Worm (Caenorhabditis elegans) whole organism, mixed stage, embryonic: ENCODE results near the gene ippk-1.

Experiments
- blmp-1 ChIP-seq: fragments of 150-350 bp; optimal IDR thresholded peaks from 2 replicates; lab custom pipeline; 2014; ENCODE audit warnings: missing biosample characterization, missing genetic modification characterization
- ceh-39 ChIP-seq: fragments of 150-350 bp; optimal IDR thresholded peaks from 2 replicates; lab custom pipeline; 2014; ENCODE audit warnings: missing biosample characterization, missing genetic modification characterization
- ceh-43 ChIP-seq: fragments of 200-800 bp; sonication (Bioruptor generic); optimal IDR thresholded peaks from 2 replicates; lab custom pipeline; 2018; ENCODE audit warnings: mild to moderate bottlenecking, missing genetic modification characterization, moderate library complexity, missing compliant biosample characterization
- ceh-83 ChIP-seq: fragments of 200-800 bp; sonication (Bioruptor generic); optimal IDR thresholded peaks from 2 replicates; lab custom pipeline; 2018; ENCODE audit warnings: mild to moderate bottlenecking, missing genetic modification characterization, missing compliant biosample characterization
- ces-1 ChIP-seq: fragments of 150-350 bp; optimal IDR thresholded peaks from 2 replicates; lab custom pipeline; 2014; ENCODE audit warnings: missing biosample characterization, missing genetic modification reagents, missing genetic modification characterization
- elt-1 ChIP-seq: sonication (generic microtip); optimal IDR thresholded peaks from 2 replicates; lab custom pipeline; 2017; ENCODE audit warnings: missing genetic modification characterization, mild to moderate bottlenecking, missing compliant biosample characterization, antibody characterized with exemption, moderate library complexity, borderline replicate concordance; ENCODE audit not compliant: insufficient read depth
- elt-3 ChIP-seq: fragments of 150-350 bp; optimal IDR thresholded peaks from 2 replicates; lab custom pipeline; 2014; ENCODE audit warnings: missing biosample characterization, missing genetic modification characterization
- flh-1 ChIP-seq: fragments of 200-800 bp; sonication (Bioruptor generic); optimal IDR thresholded peaks from 2 replicates; lab custom pipeline; 2018; ENCODE audit warnings: mild to moderate bottlenecking, missing genetic modification characterization, moderate library complexity, missing compliant biosample characterization
- ham-2 ChIP-seq: fragments of 200-800 bp; sonication (Bioruptor generic); optimal IDR thresholded peaks from 2 replicates; lab custom pipeline; 2018; ENCODE audit warnings: mild to moderate bottlenecking, missing genetic modification characterization, missing compliant biosample characterization
- hlh-1 ChIP-seq: fragments of 150-350 bp; optimal IDR thresholded peaks from 2 replicates; lab custom pipeline; 2014; ENCODE audit warnings: missing biosample characterization, missing genetic modification reagents, missing genetic modification characterization
- lin-13 ChIP-seq: fragments of 150-350 bp; optimal IDR thresholded peaks from 2 replicates; lab custom pipeline; 2014; ENCODE audit warnings: missing biosample characterization, missing genetic modification characterization
- lsy-2 ChIP-seq: fragments of 150-350 bp; optimal IDR thresholded peaks from 2 replicates; lab custom pipeline; 2014; ENCODE audit warnings: missing biosample characterization, missing genetic modification characterization
- mab-5 ChIP-seq: fragments of 150-350 bp; optimal IDR thresholded peaks from 2 replicates; lab custom pipeline; 2014; ENCODE audit warnings: missing biosample characterization, missing genetic modification characterization
- mep-1 ChIP-seq: fragments of 150-350 bp; optimal IDR thresholded peaks from 2 replicates; lab custom pipeline; 2017; ENCODE audit warnings: missing biosample characterization, missing genetic modification reagents, missing genetic modification characterization, inconsistent platforms
- mls-2 ChIP-seq: sonication (generic microtip); optimal IDR thresholded peaks from 2 replicates; lab custom pipeline; 2016; ENCODE audit warnings: mild to moderate bottlenecking, missing genetic modification characterization, moderate library complexity, missing compliant biosample characterization
- nhr-12 ChIP-seq: fragments of 150-350 bp; optimal IDR thresholded peaks from 2 replicates; lab custom pipeline; 2014; ENCODE audit warnings: missing biosample characterization, missing genetic modification characterization
- nhr-237 ChIP-seq: fragments of 150-350 bp; optimal IDR thresholded peaks from 2 replicates; lab custom pipeline; 2014; ENCODE audit warnings: missing biosample characterization, missing genetic modification characterization
- nhr-28 ChIP-seq: fragments of 150-350 bp; optimal IDR thresholded peaks from 2 replicates; lab custom pipeline; 2014; ENCODE audit warnings: missing biosample characterization, missing genetic modification characterization
- nhr-76 ChIP-seq: sonication (generic microtip); optimal IDR thresholded peaks from 2 replicates; lab custom pipeline; 2017; ENCODE audit warnings: missing biosample characterization, missing genetic modification characterization
- pha-4 ChIP-seq: fragments of 150-350 bp; optimal IDR thresholded peaks from 2 replicates; lab custom pipeline; 2018; ENCODE audit warnings: missing biosample characterization, missing genetic modification reagents, missing genetic modification characterization
- sem-2 ChIP-seq: fragments of 200-800 bp; sonication (Bioruptor generic); optimal IDR thresholded peaks from 2 replicates; lab custom pipeline; 2018; ENCODE audit warnings: mild to moderate bottlenecking, missing genetic modification characterization, missing compliant biosample characterization
- snpc-4 ChIP-seq: fragments of 150-350 bp; optimal IDR thresholded peaks from 2 replicates; lab custom pipeline; 2014; ENCODE audit warnings: missing biosample characterization, missing genetic modification characterization
- sptf-1 ChIP-seq: sonication (generic microtip); optimal IDR thresholded peaks from 2 replicates; lab custom pipeline; 2017; ENCODE audit warnings: mild to moderate bottlenecking, missing genetic modification characterization, moderate library complexity, missing compliant biosample characterization
- tbx-8 ChIP-seq: fragments of 200-800 bp; sonication (Bioruptor generic); optimal IDR thresholded peaks from 2 replicates; lab custom pipeline; 2018; ENCODE audit warnings: mild to moderate bottlenecking, missing genetic modification characterization, moderate library complexity, missing compliant biosample characterization
- unc-120 ChIP-seq: sonication (generic microtip); optimal IDR thresholded peaks from 2 replicates; lab custom pipeline; 2017; ENCODE audit warnings: missing genetic modification characterization, missing compliant biosample characterization; ENCODE audit not compliant: poor library complexity, severe bottlenecking
- unc-39 ChIP-seq: fragments of 150-350 bp; optimal IDR thresholded peaks from 2 replicates; lab custom pipeline; 2014; ENCODE audit warnings: missing biosample characterization, missing genetic modification characterization
- unc-62 ChIP-seq: fragments of 150-350 bp; optimal IDR thresholded peaks from 2 replicates; lab custom pipeline; 2014; ENCODE audit warnings: missing biosample characterization, missing genetic modification reagents, missing genetic modification characterization
- ztf-11 ChIP-seq: fragments of 150-350 bp; optimal IDR thresholded peaks from 2 replicates; lab custom pipeline; 2014; ENCODE audit warnings: missing biosample characterization, missing genetic modification characterization

The ippk-1 gene

ce11 chrII:12082086-12082485 is 39.4 kb downstream of the ippk-1 start:
- peak; percentile 70 for TF ChIP-seq ham-2 (GFP tag; lab: Kevin White, UChicago)
- TF ChIP-seq, all 35 proteins: peak for 1; not testable (repeated sequence) for 34

ce11 chrII:12088833-12089232 is 46.1 kb downstream of the ippk-1 start, which contains the start of gene cnt-1:
TSS of gene cnt-1 (minus strand) at chrII:12088868.
- no peak for TF ChIP-seq unc-39 (tag; lab: Kevin White, UChicago)
- TF ChIP-seq ceh-43 (GFP tag; lab: Kevin White, UChicago): no peak
- TF ChIP-seq ceh-39: no peak
- no peak for TF ChIP-seq tbx-8
- no peak for TF ChIP-seq nhr-237 (tag; lab: Kevin White, UChicago)
- TF ChIP-seq mls-2: no peak
- TF ChIP-seq elt-3 (tag; lab: Kevin White, UChicago): no peak
- TF ChIP-seq nhr-76 (tag; lab: Kevin White, UChicago): no peak
- TF ChIP-seq blmp-1 (tag; lab: Kevin White, UChicago): no peak
- TF ChIP-seq nhr-28 (tag; lab: Kevin White, UChicago): no peak

- no peak for TF ChIP-seq sem-2 (GFP tag; lab: Kevin White, UChicago)
- TF ChIP-seq unc-62 (GFP tag; lab: Kevin White, UChicago): peak; percentile 2
- TF ChIP-seq hlh-1 (tag; lab: Kevin White, UChicago): peak; percentile 55
- TF ChIP-seq ces-1 (GFP tag; lab: Kevin White, UChicago): peak; percentile 98
- peak; percentile 37 for TF ChIP-seq pha-4 (tag; lab: Kevin White, UChicago)
Measured at ce11 chrII:12089616-12090215, 47.0 kb downstream of the ippk-1 start.

- TF ChIP-seq flh-1 (GFP tag; lab: Kevin White, UChicago) (no peak), ces-1 (GFP tag; lab: Kevin White, UChicago) (peak; percentile 9), hlh-1 (tag; lab: Kevin White, UChicago) (peak; percentile 23)
- TF ChIP-seq, all 35 proteins: peak for 2
Measured at ce11 chrII:12095022-12095421, 52.3 kb downstream of the ippk-1 start.

- TF ChIP-seq mab-5 (tag; lab: Kevin White, UChicago) (no peak), nhr-12 (tag; lab: Kevin White, UChicago) (no peak), elt-1 (tag; lab: Kevin White, UChicago) (no peak), unc-39 (tag; lab: Kevin White, UChicago) (no peak), ceh-83 (GFP tag; lab: Kevin White, UChicago) (no peak), nhr-76 (tag; lab: Kevin White, UChicago) (no peak), lin-13 (no peak), ceh-39 (no peak), ztf-11 (tag; lab: Kevin White, UChicago) (no peak), sptf-1 (tag; lab: Kevin White, UChicago) (no peak), flh-1 (GFP tag; lab: Kevin White, UChicago) (no peak), nhr-237 (tag; lab: Kevin White, UChicago) (no peak), mep-1 (no peak), lsy-2 (tag; lab: Kevin White, UChicago) (no peak), snpc-4 (tag; lab: Kevin White, UChicago) (no peak), unc-120 (tag; lab: Kevin White, UChicago) (no peak), ces-1 (GFP tag; lab: Kevin White, UChicago) (no peak), pha-4 (tag; lab: Kevin White, UChicago) (no peak)
- TF ChIP-seq, all 35 proteins: peak for 0
Measured at ce11 chrII:12098716-12099115, 56.0 kb downstream of the ippk-1 start.
